Worm (Caenorhabditis elegans): ENCODE data around the gene cfp-1.

The cfp-1 gene

DNA sequence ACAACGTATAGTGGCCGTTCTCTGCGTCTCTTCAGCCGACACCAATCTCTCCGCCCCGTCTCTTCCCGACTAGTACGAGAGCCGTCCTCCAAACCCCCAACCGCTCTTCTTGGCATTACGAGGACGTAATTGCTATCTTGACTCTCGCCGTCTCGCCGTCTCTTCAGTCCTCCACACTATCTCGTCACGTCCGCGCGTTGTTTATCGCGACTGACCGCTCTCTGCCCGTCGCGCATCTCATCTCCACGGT lies 43.8 kb upstream of the cfp-1 start:
- TF ChIP-seq elt-2 (tag; optimal IDR thresholded peaks at IDR 0.05) (peak; percentile 71), fkh-2 (tag; optimal IDR thresholded peaks at IDR 0.05) (peak; percentile 83), fkh-10 (GFP tag; optimal IDR thresholded peaks at IDR 0.05) (no peak), nhr-23 (tag; optimal IDR thresholded peaks at IDR 0.05) (no peak), snpc-4 (tag; optimal IDR thresholded peaks at IDR 0.05) (peak; percentile 61), hmg-11 (tag; optimal IDR thresholded peaks at IDR 0.05) (peak; percentile 78), sea-2 (GFP tag; optimal IDR thresholded peaks at IDR 0.05) (peak; percentile 13), nhr-25 (tag; optimal IDR thresholded peaks at IDR 0.05) (peak; percentile 38)

DNA sequence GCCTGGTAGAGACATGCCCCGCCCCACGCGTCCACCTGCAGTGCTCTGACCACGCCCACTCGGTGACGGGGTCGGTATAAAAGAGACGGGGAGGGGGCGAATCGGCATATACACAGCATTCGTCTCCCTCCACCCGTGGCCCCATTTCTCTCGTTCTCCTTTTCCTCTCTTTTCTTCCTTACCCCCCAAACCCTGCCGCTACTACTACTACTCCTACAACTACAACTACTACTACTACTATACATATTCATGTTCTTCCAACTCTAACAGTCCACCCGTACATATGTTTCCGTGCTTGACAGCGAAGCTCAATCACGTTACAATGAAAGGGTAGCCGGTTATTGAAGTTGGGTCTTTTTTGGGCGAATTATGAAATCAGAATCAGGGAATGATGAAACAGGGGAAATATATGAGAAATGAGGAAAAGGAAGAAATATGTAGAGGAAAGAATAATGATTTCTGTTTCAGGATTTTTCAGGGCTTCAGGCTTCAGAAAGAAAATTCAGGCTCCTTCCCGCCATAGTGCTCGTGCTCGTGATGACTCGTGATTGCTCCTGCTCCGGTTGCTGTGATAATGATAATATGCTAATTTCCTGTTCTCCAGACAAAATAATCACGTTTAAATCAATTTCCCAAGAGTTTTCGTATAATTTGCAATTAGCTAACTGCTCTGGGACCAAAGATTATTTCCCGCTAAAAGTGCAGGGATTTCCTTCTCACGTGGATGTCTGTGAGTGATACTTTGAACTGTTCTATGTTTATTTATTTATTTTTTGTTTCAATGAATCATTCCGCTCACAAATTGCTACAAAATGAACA lies 43.3 kb upstream of the cfp-1 start:
- TF ChIP-seq ceh-9 (tag; optimal IDR thresholded peaks at IDR 0.05) = no peak
- no peak for TF ChIP-seq elt-2 (tag; optimal IDR thresholded peaks at IDR 0.05)
- peak; percentile 57 for TF ChIP-seq fkh-10 (GFP tag; optimal IDR thresholded peaks at IDR 0.05)
- peak; percentile 79 for TF ChIP-seq tbx-2 (tag; optimal IDR thresholded peaks at IDR 0.05)
- TF ChIP-seq ZK546.5 (tag; optimal IDR thresholded peaks at IDR 0.05) = no peak
- peak; percentile 80 for TF ChIP-seq lsy-12 (tag; optimal IDR thresholded peaks at IDR 0.05)
- TF ChIP-seq ceh-82 (tag; optimal IDR thresholded peaks at IDR 0.05) = peak; percentile 79
- TF ChIP-seq nhr-28 (tag; optimal IDR thresholded peaks at IDR 0.05) = no peak
- no peak for TF ChIP-seq nhr-237 (tag; optimal IDR thresholded peaks at IDR 0.05)
- TF ChIP-seq ceh-16 (tag; optimal IDR thresholded peaks at IDR 0.05) = no peak
- TF ChIP-seq sea-2 (GFP tag; optimal IDR thresholded peaks at IDR 0.05) = no peak
- no peak for TF ChIP-seq elt-1 (tag; optimal IDR thresholded peaks at IDR 0.05)
- peak; percentile 71 for TF ChIP-seq lin-15B (tag; optimal IDR thresholded peaks at IDR 0.05)
- TF ChIP-seq daf-12 (tag; optimal IDR thresholded peaks at IDR 0.05) = no peak
- TF ChIP-seq mdl-1 (tag; optimal IDR thresholded peaks at IDR 0.05) = peak; percentile 77
- TF ChIP-seq nhr-76 (tag; optimal IDR thresholded peaks at IDR 0.05) = peak; percentile 15
- no peak for TF ChIP-seq jun-1 (tag; optimal IDR thresholded peaks at IDR 0.05)
- TF ChIP-seq fos-1 (tag; optimal IDR thresholded peaks at IDR 0.05) = peak; percentile 44
- TF ChIP-seq snpc-4 (tag; optimal IDR thresholded peaks at IDR 0.05) = no peak
- no peak for TF ChIP-seq zag-1 (tag; optimal IDR thresholded peaks at IDR 0.05)
- peak; percentile 83 for TF ChIP-seq pha-4 (tag; optimal IDR thresholded peaks at IDR 0.05)
- peak; percentile 85 for TF ChIP-seq nhr-43 (tag; optimal IDR thresholded peaks at IDR 0.05; ENCODE audit: poor library complexity, severe bottlenecking)
- peak; percentile 79 for TF ChIP-seq ceh-28 (tag; optimal IDR thresholded peaks at IDR 0.05)
- no peak for TF ChIP-seq unc-39 (tag; optimal IDR thresholded peaks at IDR 0.05)
- no peak for TF ChIP-seq nhr-12 (tag; optimal IDR thresholded peaks at IDR 0.05)
- peak; percentile 28 for TF ChIP-seq nhr-25 (tag; optimal IDR thresholded peaks at IDR 0.05)
- peak; percentile 100 for TF ChIP-seq ama-1 (optimal IDR thresholded peaks at IDR 0.05)
- TF ChIP-seq pqm-1 (tag; optimal IDR thresholded peaks at IDR 0.05) = peak; percentile 49
- peak; percentile 31 for TF ChIP-seq ztf-4 (tag; optimal IDR thresholded peaks at IDR 0.05)
- TF ChIP-seq unc-62 (GFP tag; optimal IDR thresholded peaks at IDR 0.05) = peak; percentile 5
- peak; percentile 81 for TF ChIP-seq skn-1 (tag; optimal IDR thresholded peaks at IDR 0.05)
- no peak for TF ChIP-seq egl-27 (tag; optimal IDR thresholded peaks at IDR 0.05)
- peak; percentile 87 for TF ChIP-seq aly-2 (tag; optimal IDR thresholded peaks at IDR 0.05)
- no peak for TF ChIP-seq nhr-77 (tag; optimal IDR thresholded peaks at IDR 0.05)
- TF ChIP-seq mml-1 (tag; optimal IDR thresholded peaks at IDR 0.05) = no peak
- peak; percentile 95 for TF ChIP-seq nfya-1 (tag; optimal IDR thresholded peaks at IDR 0.05; ENCODE audit: insufficient read depth)
- peak; percentile 34 for TF ChIP-seq fkh-2 (tag; optimal IDR thresholded peaks at IDR 0.05)
- TF ChIP-seq ztf-11 (tag; optimal IDR thresholded peaks at IDR 0.05) = no peak
- peak; percentile 42 for TF ChIP-seq R02D3.7 (tag; optimal IDR thresholded peaks at IDR 0.05)
- peak; percentile 4 for TF ChIP-seq hmg-11 (tag; optimal IDR thresholded peaks at IDR 0.05)
- TF ChIP-seq elt-3 (tag; optimal IDR thresholded peaks at IDR 0.05) = peak in 1 of 3 experiments; percentile 39
- peak; percentile 64 for TF ChIP-seq nhr-67 (tag; optimal IDR thresholded peaks at IDR 0.05)
- TF ChIP-seq nhr-23 (tag; optimal IDR thresholded peaks at IDR 0.05) = peak; percentile 74
- TF ChIP-seq lin-39 (tag; optimal IDR thresholded peaks at IDR 0.05) = peak; percentile 94
- no peak for TF ChIP-seq nhr-11 (tag; optimal IDR thresholded peaks at IDR 0.05)
- no peak for TF ChIP-seq eor-1 (tag; optimal IDR thresholded peaks at IDR 0.05)
- peak; percentile 51 for TF ChIP-seq egl-5 (tag; optimal IDR thresholded peaks at IDR 0.05)
